Worm (Caenorhabditis elegans): Measurements from ENCODE around the gene unc-69.

DNA sequence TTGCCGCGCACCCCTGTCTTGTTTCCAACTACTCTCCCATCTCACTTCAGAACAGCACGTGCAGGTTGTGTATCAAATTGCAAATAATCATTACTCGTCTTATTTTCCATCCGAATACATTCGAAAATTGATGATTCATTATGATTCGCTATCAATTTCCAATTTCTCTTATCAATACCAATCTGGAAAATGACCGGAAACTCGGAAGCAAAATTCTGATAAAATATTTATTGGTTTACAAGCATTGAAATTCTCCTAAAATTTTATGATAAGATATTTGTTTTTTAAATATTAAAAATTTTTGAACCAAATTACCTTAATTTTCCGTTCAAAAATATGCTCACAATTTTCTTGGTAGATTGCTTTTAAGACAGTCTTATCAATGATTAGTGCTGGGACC, 13.4 kb upstream of the unc-69 start:
- TF ChIP-seq unc-55 (GFP tag; optimal IDR thresholded peaks at IDR 0.05), result no peak
- no peak for TF ChIP-seq ceh-16 (tag; optimal IDR thresholded peaks at IDR 0.05)
- TF ChIP-seq ama-1 (optimal IDR thresholded peaks at IDR 0.05), result no peak
- TF ChIP-seq nhr-237 (tag; optimal IDR thresholded peaks at IDR 0.05), result no peak
